Worm (Caenorhabditis elegans): ENCODE results near the gene hrpk-2.

hrpk-2 gene

ce11 chrIII:8020823-8021332 lies 34.0 kb downstream of the hrpk-2 start, which contains the start of gene lin-36 (continued):
- TF ChIP-seq lsy-27 (tag; optimal IDR thresholded peaks at IDR 0.05; ENCODE audit: borderline replicate concordance, insufficient read depth), result no peak
- 0 out of 2 replicates have a peak, but pooled peaks have one; percentile 39 for TF ChIP-seq attf-3 (GFP tag; conservative IDR thresholded peaks at IDR 0.05)
- TF ChIP-seq repo-1 (tag; optimal IDR thresholded peaks at IDR 0.05), result no peak
- TF ChIP-seq lsl-1 (GFP tag; optimal IDR thresholded peaks at IDR 0.05), result peak; percentile 29
- peak; percentile 59 for TF ChIP-seq F33H1.4 (GFP tag; IDR thresholded peaks at IDR 0.05)
- TF ChIP-seq pbrm-1 (GFP tag; IDR thresholded peaks at IDR 0.05), result peak; percentile 57; the same call in 1 of the 2 replicates
- TF ChIP-seq unc-62 (GFP tag; optimal IDR thresholded peaks at IDR 0.05), result no peak
- TF ChIP-seq zfh-2 (GFP tag; conservative IDR thresholded peaks at IDR 0.05), result no peak
- TF ChIP-seq cebp-2 (GFP tag; IDR thresholded peaks at IDR 0.05), result no peak
- peak; percentile 35 for TF ChIP-seq him-1 (tag; optimal IDR thresholded peaks at IDR 0.05)
- TF ChIP-seq B0336.3 (GFP tag; IDR thresholded peaks at IDR 0.05), result 0 out of 2 replicates have a peak, but pooled peaks have one; percentile 21
- peak; percentile 100 for TF ChIP-seq hmg-1.2 (GFP tag; IDR thresholded peaks at IDR 0.05)
- no peak for TF ChIP-seq aptf-2 (GFP tag; conservative IDR thresholded peaks at IDR 0.05)
- TF ChIP-seq ztf-3 (GFP tag; optimal IDR thresholded peaks at IDR 0.05), result no peak
- TF ChIP-seq lag-1 (GFP tag; IDR thresholded peaks at IDR 0.05), result no peak
- TF ChIP-seq mcd-1 (GFP tag; IDR thresholded peaks at IDR 0.05), result peak; percentile 68
- peak; percentile 59 to 63 for TF ChIP-seq let-607 (tag; optimal IDR thresholded peaks at IDR 0.05)

- TF ChIP-seq atf-7 (tag; optimal IDR thresholded peaks at IDR 0.05), result no peak
- TF ChIP-seq rcor-1 (GFP tag; IDR thresholded peaks at IDR 0.05), result no peak
- no peak for TF ChIP-seq F49E8.2 (tag; optimal IDR thresholded peaks at IDR 0.05; ENCODE audit: insufficient read depth)
- TF ChIP-seq let-607 (tag; optimal IDR thresholded peaks at IDR 0.05), result no peak
Observed at ce11 chrIII:8022077-8022476, 35.2 kb downstream of the hrpk-2 start, which contains the start of gene F44B9.2. Gene F44B9.2, plus strand, starts transcription at chrIII:8022463.

DNA sequence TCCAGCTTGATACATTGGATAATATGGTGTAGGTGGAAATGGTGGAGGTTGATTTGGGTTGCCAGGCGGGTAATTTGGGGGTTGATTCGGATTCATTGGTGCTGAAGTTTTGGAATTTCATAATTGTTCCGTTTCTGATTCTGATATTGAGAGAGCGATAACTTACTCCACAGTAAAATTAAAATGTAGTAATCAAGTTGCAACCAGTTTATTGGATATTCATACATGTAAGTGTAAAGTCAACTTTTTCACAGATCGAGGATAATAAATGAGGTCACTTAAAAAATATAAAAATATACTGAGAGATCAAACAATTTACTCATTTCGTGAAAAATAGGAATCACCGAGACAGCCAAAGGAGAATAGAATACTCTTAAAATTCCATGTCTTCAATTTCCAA lies 41.0 kb downstream of the hrpk-2 start, which contains the start of gene mdt-30:
mdt-30 (minus strand) TSS at position 101 of the 400 bp plus-strand sequence.
- TF ChIP-seq ekl-4 (GFP tag; IDR thresholded peaks at IDR 0.05) (0 out of 2 replicates have a peak, but pooled peaks have one; percentile 40), rcor-1 (GFP tag; IDR thresholded peaks at IDR 0.05) (0 out of 2 replicates have a peak, but pooled peaks have one; percentile 12), B0019.2 (GFP tag; conservative IDR thresholded peaks at IDR 0.05) (0 out of 2 replicates have a peak, but pooled peaks have one; percentile 30), madf-3 (GFP tag; IDR thresholded peaks at IDR 0.05) (0 out of 2 replicates have a peak, but pooled peaks have one; percentile 12), somi-1 (GFP tag; optimal IDR thresholded peaks at IDR 0.05) (no peak)

- TF ChIP-seq pha-4 (tag; optimal IDR thresholded peaks at IDR 0.05) (peak; percentile 9), B0261.1 (tag; optimal IDR thresholded peaks at IDR 0.05) (no peak), efl-1 (GFP tag; optimal IDR thresholded peaks at IDR 0.05) (peak; percentile 42), F33H1.4 (GFP tag; IDR thresholded peaks at IDR 0.05) (peak; percentile 80), egrh-3 (GFP tag; IDR thresholded peaks at IDR 0.05) (no peak), rcor-1 (GFP tag; IDR thresholded peaks at IDR 0.05) (no peak), mcd-1 (GFP tag; IDR thresholded peaks at IDR 0.05) (no peak; the same call in 1 of the 2 replicates), ceh-58 (GFP tag; IDR thresholded peaks at IDR 0.05) (no peak), ztf-22 (GFP tag; optimal IDR thresholded peaks at IDR 0.05) (no peak), madf-6 (GFP tag; IDR thresholded peaks at IDR 0.05) (peak; percentile 62; the same call in 1 of the 2 replicates), lsl-1 (GFP tag; optimal IDR thresholded peaks at IDR 0.05) (peak; percentile 9), ceh-27 (GFP tag; optimal IDR thresholded peaks at IDR 0.05) (no peak), ama-1 (optimal IDR thresholded peaks at IDR 0.05) (no peak), ama-1 (GFP tag; optimal IDR thresholded peaks at IDR 0.05) (no peak), dpl-1 (GFP tag; optimal IDR thresholded peaks at IDR 0.05) (peak; percentile 32), somi-1 (GFP tag; optimal IDR thresholded peaks at IDR 0.05) (no peak), lag-1 (GFP tag; IDR thresholded peaks at IDR 0.05) (no peak), F52B5.7 (tag; optimal IDR thresholded peaks at IDR 0.05) (no peak)
Observed at ce11 chrIII:8029487-8029886, 42.6 kb downstream of the hrpk-2 start, which contains the start of gene F44B9.8. Gene F44B9.8, minus strand, starts transcription at chrIII:8029649.

Data from whole organism, young adult.